Fruit fly (Drosophila melanogaster) whole organism, embryonic: ENCODE data around the gene CG15914.

Experiments used
- CG10431 ChIP-seq: fragments of 200-800 bp; sonication (Bioruptor generic); optimal IDR thresholded peaks from 3 replicates; lab custom pipeline; 2018; ENCODE audit warnings: missing biosample characterization, mild to moderate bottlenecking, missing genetic modification characterization
- CG10462 ChIP-seq: fragments of 200-800 bp; sonication (Bioruptor generic); optimal IDR thresholded peaks from 2 replicates; lab custom pipeline; 2016; ENCODE audit warnings: missing biosample characterization, missing genetic modification characterization
- CG12299 ChIP-seq: fragments of 200-800 bp; sonication (Bioruptor generic); optimal IDR thresholded peaks from 2 replicates; lab custom pipeline; 2018; ENCODE audit warnings: missing biosample characterization, mild to moderate bottlenecking, missing genetic modification characterization
- CG14710 ChIP-seq: fragments of 200-800 bp; sonication (Bioruptor generic); optimal IDR thresholded peaks from 3 replicates; lab custom pipeline; 2019; ENCODE audit warnings: missing biosample characterization, mild to moderate bottlenecking, missing genetic modification characterization, moderate library complexity
- CG15269 ChIP-seq: fragments of 200-800 bp; sonication (Bioruptor generic); optimal IDR thresholded peaks from 2 replicates; lab custom pipeline; 2018; ENCODE audit warnings: missing biosample characterization, mild to moderate bottlenecking, missing genetic modification characterization, moderate library complexity
- CG16815 ChIP-seq: fragments of 200-800 bp; sonication (Bioruptor generic); optimal IDR thresholded peaks from 3 replicates; lab custom pipeline; 2017; ENCODE audit warnings: missing biosample characterization, mild to moderate bottlenecking, missing genetic modification characterization
- CG17612 ChIP-seq: fragments of 200-800 bp; sonication (Bioruptor generic); IDR thresholded peaks from 2 replicates; pipeline ENCODE4 v1.3.6; 2022; ENCODE audit warnings: missing biosample characterization, missing genetic modification characterization
- CG17802 ChIP-seq: fragments of 200-800 bp; sonication (Bioruptor generic); optimal IDR thresholded peaks from 2 replicates; lab custom pipeline; 2018; ENCODE audit warnings: missing biosample characterization, mild to moderate bottlenecking, missing genetic modification characterization, moderate library complexity
- CG18764 ChIP-seq: fragments of 200-800 bp; sonication (Bioruptor generic); optimal IDR thresholded peaks from 3 replicates; lab custom pipeline; 2016; ENCODE audit warnings: missing biosample characterization, missing genetic modification characterization
- CG31388 ChIP-seq: fragments of 200-800 bp; sonication (Bioruptor generic); optimal IDR thresholded peaks from 2 replicates; lab custom pipeline; 2016; ENCODE audit warnings: missing biosample characterization, missing genetic modification characterization
- CG33213 ChIP-seq: fragments of 200-800 bp; sonication (Bioruptor generic); optimal IDR thresholded peaks from 3 replicates; lab custom pipeline; 2016; ENCODE audit warnings: missing biosample characterization, missing genetic modification characterization
- CG34422 ChIP-seq: fragments of 200-800 bp; sonication (Bioruptor generic); IDR thresholded peaks from 3 replicates; pipeline ENCODE4 v1.3.6; 2022; ENCODE audit warnings: missing biosample characterization, missing genetic modification characterization
- CG6254 ChIP-seq: fragments of 200-800 bp; sonication (Bioruptor generic); optimal IDR thresholded peaks from 3 replicates; lab custom pipeline; 2017; ENCODE audit warnings: mild to moderate bottlenecking, missing biosample characterization, missing genetic modification reagents, missing genetic modification characterization
- CG7987 ChIP-seq: fragments of 200-800 bp; sonication (Bioruptor generic); optimal IDR thresholded peaks from 2 replicates; lab custom pipeline; 2018; ENCODE audit warnings: missing biosample characterization, mild to moderate bottlenecking, missing genetic modification characterization, moderate library complexity
- CG9797 ChIP-seq: fragments of 200-800 bp; sonication (Bioruptor generic); optimal IDR thresholded peaks from 3 replicates; lab custom pipeline; 2018; ENCODE audit warnings: missing biosample characterization, mild to moderate bottlenecking, missing genetic modification characterization
- CrebB ChIP-seq: fragments of 200-800 bp; sonication (Bioruptor generic); optimal IDR thresholded peaks from 3 replicates; lab custom pipeline; 2018; ENCODE audit warnings: missing biosample characterization, mild to moderate bottlenecking, missing genetic modification characterization
- Ets65A ChIP-seq: fragments of 200-800 bp; sonication (Bioruptor generic); peaks from one replicate; lab custom pipeline; 2016; ENCODE audit warnings: missing biosample characterization, missing genetic modification characterization
- Fer2 ChIP-seq: fragments of 200-800 bp; sonication (Bioruptor generic); optimal IDR thresholded peaks from 2 replicates; lab custom pipeline; 2018; ENCODE audit warnings: missing biosample characterization, mild to moderate bottlenecking, missing genetic modification characterization, moderate library complexity
- GATAe ChIP-seq: fragments of 200-800 bp; sonication (Bioruptor generic); conservative IDR thresholded peaks from 2 replicates; pipeline ENCODE4 v1.3.6; 2022; ENCODE audit warnings: missing biosample characterization, missing genetic modification characterization
- HmgD ChIP-seq: fragments of 200-800 bp; sonication (Bioruptor generic); optimal IDR thresholded peaks from 3 replicates; lab custom pipeline; 2016; ENCODE audit warnings: missing biosample characterization, missing genetic modification characterization
- Hr78 ChIP-seq, 2 experiments: fragments of 200-800 bp in 1 of 2; fragments of >200 bp in 1 of 2; sonication (Bioruptor generic) in 1 of 2; optimal IDR thresholded peaks; 2 replicates each; lab custom pipeline; 2017 to 2019; ENCODE audit warnings: missing biosample characterization in 2 of 2, missing genetic modification characterization in 2 of 2, mild to moderate bottlenecking in 1 of 2, moderate library complexity in 1 of 2
- Mad ChIP-seq: fragments of 200-800 bp; sonication (Bioruptor generic); optimal IDR thresholded peaks from 2 replicates; lab custom pipeline; 2016; ENCODE audit warnings: missing biosample characterization, missing genetic modification characterization
- NfI ChIP-seq: fragments of 200-800 bp; sonication (Bioruptor generic); optimal IDR thresholded peaks from 3 replicates; lab custom pipeline; 2018; ENCODE audit warnings: missing biosample characterization, mild to moderate bottlenecking, missing genetic modification characterization, moderate library complexity
- Sox102F ChIP-seq: fragments of 200-800 bp; sonication (Bioruptor generic); optimal IDR thresholded peaks from 2 replicates; lab custom pipeline; 2018; ENCODE audit warnings: missing biosample characterization, mild to moderate bottlenecking, missing genetic modification characterization, moderate library complexity
- Sry-β ChIP-seq: fragments of 200-800 bp; sonication (Bioruptor generic); optimal IDR thresholded peaks from 2 replicates; lab custom pipeline; 2018; ENCODE audit warnings: missing biosample characterization, mild to moderate bottlenecking, missing genetic modification characterization, moderate library complexity
- Xrp1 ChIP-seq: fragments of 200-800 bp; sonication (Bioruptor generic); IDR thresholded peaks from 2 replicates; pipeline ENCODE4 v1.3.6; 2022; ENCODE audit warnings: missing biosample characterization, missing genetic modification characterization
- cg ChIP-seq: fragments of 200-800 bp; sonication (Bioruptor generic); optimal IDR thresholded peaks from 3 replicates; lab custom pipeline; 2019; ENCODE audit warnings: missing biosample characterization, mild to moderate bottlenecking, missing genetic modification characterization, moderate library complexity
- dimm ChIP-seq: fragments of 200-800 bp; sonication (Bioruptor generic); IDR thresholded peaks from 2 replicates; pipeline ENCODE4 v1.3.6; 2022; ENCODE audit warnings: missing biosample characterization, missing genetic modification characterization
- disco-r ChIP-seq: fragments of 200-800 bp; sonication (Bioruptor generic); optimal IDR thresholded peaks from 2 replicates; lab custom pipeline; 2016; ENCODE audit warnings: missing biosample characterization, missing genetic modification characterization
- dmrt99B ChIP-seq: fragments of 200-800 bp; sonication (Bioruptor generic); optimal IDR thresholded peaks from 2 replicates; lab custom pipeline; 2018; ENCODE audit warnings: missing biosample characterization, mild to moderate bottlenecking, missing genetic modification characterization, moderate library complexity
- eyg ChIP-seq: fragments of 200-800 bp; sonication (Bioruptor generic); optimal IDR thresholded peaks from 3 replicates; lab custom pipeline; 2016; ENCODE audit warnings: missing biosample characterization, missing genetic modification characterization
- fd3F ChIP-seq: fragments of 200-800 bp; sonication (Bioruptor generic); optimal IDR thresholded peaks from 2 replicates; lab custom pipeline; 2018; ENCODE audit warnings: missing biosample characterization, mild to moderate bottlenecking, missing genetic modification characterization, moderate library complexity
- gsb ChIP-seq: fragments of 200-800 bp; sonication (Bioruptor generic); IDR thresholded peaks from 2 replicates; pipeline ENCODE4 v1.3.6; 2022; ENCODE audit warnings: missing biosample characterization, missing genetic modification characterization
- ham ChIP-seq: fragments of 200-800 bp; sonication (Bioruptor generic); IDR thresholded peaks from 2 replicates; pipeline ENCODE4 v1.3.6; 2022; ENCODE audit warnings: missing biosample characterization, missing genetic modification characterization
- jing ChIP-seq: fragments of 200-800 bp; sonication (Bioruptor generic); optimal IDR thresholded peaks from 2 replicates; lab custom pipeline; 2018; ENCODE audit warnings: missing biosample characterization, mild to moderate bottlenecking, missing genetic modification characterization
- ken ChIP-seq: fragments of 200-800 bp; sonication (Bioruptor generic); IDR thresholded peaks from 3 replicates; pipeline ENCODE4 v1.3.6; 2022; ENCODE audit warnings: missing biosample characterization, missing genetic modification characterization
- lab ChIP-seq: fragments of 200-800 bp; sonication (Bioruptor generic); optimal IDR thresholded peaks from 3 replicates; lab custom pipeline; 2017; ENCODE audit warnings: missing biosample characterization, missing genetic modification characterization, mild to moderate bottlenecking, moderate library complexity, missing genetic modification reagents
- lbe ChIP-seq: fragments of 200-800 bp; sonication (Bioruptor generic); optimal IDR thresholded peaks from 2 replicates; lab custom pipeline; 2016; ENCODE audit warnings: missing biosample characterization, mild to moderate bottlenecking, missing genetic modification characterization
- lmd ChIP-seq: fragments of 200-800 bp; sonication (Bioruptor generic); IDR thresholded peaks from 2 replicates; pipeline ENCODE4 v1.3.6; 2022; ENCODE audit warnings: missing biosample characterization, missing genetic modification characterization
- maf-S ChIP-seq: fragments of 200-800 bp; sonication (Bioruptor generic); optimal IDR thresholded peaks from 2 replicates; lab custom pipeline; 2016; ENCODE audit warnings: missing biosample characterization, missing genetic modification characterization
- oc ChIP-seq: fragments of 200-800 bp; sonication (Bioruptor generic); optimal IDR thresholded peaks from 2 replicates; lab custom pipeline; 2018; ENCODE audit warnings: missing biosample characterization, mild to moderate bottlenecking, missing genetic modification characterization, moderate library complexity
- org-1 ChIP-seq: fragments of 200-800 bp; sonication (Bioruptor generic); optimal IDR thresholded peaks from 2 replicates; lab custom pipeline; 2017; ENCODE audit warnings: missing biosample characterization, missing genetic modification characterization
- pb ChIP-seq: fragments of 200-800 bp; sonication (Bioruptor generic); optimal IDR thresholded peaks from 3 replicates; lab custom pipeline; 2016; ENCODE audit warnings: missing biosample characterization, missing genetic modification characterization
- pnt ChIP-seq: fragments of 200-800 bp; sonication (Bioruptor generic); optimal IDR thresholded peaks from 3 replicates; lab custom pipeline; 2016; ENCODE audit warnings: missing biosample characterization, missing genetic modification characterization
- ranshi ChIP-seq: fragments of 200-800 bp; sonication (Bioruptor generic); IDR thresholded peaks from 2 replicates; pipeline ENCODE4 v1.3.6; 2022; ENCODE audit warnings: missing biosample characterization, missing genetic modification characterization
- sd ChIP-seq: fragments of 200-800 bp; sonication (Bioruptor generic); optimal IDR thresholded peaks from 3 replicates; lab custom pipeline; 2018; ENCODE audit warnings: missing biosample characterization, mild to moderate bottlenecking, missing genetic modification characterization, moderate library complexity
- sob ChIP-seq: fragments of 200-800 bp; sonication (Bioruptor generic); IDR thresholded peaks from 2 replicates; pipeline ENCODE4 v1.3.6; 2022; ENCODE audit warnings: missing biosample characterization, missing genetic modification characterization
- ssp ChIP-seq: fragments of 200-800 bp; sonication (Bioruptor generic); IDR thresholded peaks from 2 replicates; pipeline ENCODE4 v1.3.6; 2022; ENCODE audit warnings: missing biosample characterization, missing genetic modification characterization
- unc-4 ChIP-seq: fragments of 200-800 bp; sonication (Bioruptor generic); IDR thresholded peaks from 2 replicates; pipeline ENCODE4 v1.3.6; 2022; ENCODE audit warnings: missing biosample characterization, missing genetic modification characterization; ENCODE audit not compliant: partially characterized antibody
- usp ChIP-seq: fragments of >200 bp; optimal IDR thresholded peaks from 2 replicates; lab custom pipeline; 2017; ENCODE audit warnings: missing biosample characterization, missing genetic modification characterization

Gene CG15914

dm6 chrX:15891606-15892345, 38.6 kb downstream of the CG15914 start, which contains the start of gene shi (continued):
- TF ChIP-seq Ets65A (GFP tag; lab: Kevin White, UChicago) (no peak), CG31388 (GFP tag; lab: Kevin White, UChicago) (no peak), ssp (GFP tag; lab: Robert Waterston, UW) (peak; percentile 51), CG17802 (tag; lab: Kevin White, UChicago) (no peak), Hr78 (GFP tag; optimal IDR thresholded peaks at IDR 0.05; lab: Kevin White, UChicago) (peak in 1 of 2 experiments; percentile 100), CG14710 (tag; lab: Kevin White, UChicago) (peak; percentile 60), CG10462 (GFP tag; lab: Kevin White, UChicago) (no peak), CG10431 (GFP tag; lab: Kevin White, UChicago) (peak; percentile 28), lbe (GFP tag; lab: Kevin White, UChicago) (no peak), CG17612 (GFP tag; lab: Robert Waterston, UW) (no peak), CG6254 (no peak), eyg (GFP tag; lab: Kevin White, UChicago) (no peak), CG9797 (GFP tag; lab: Kevin White, UChicago) (peak; percentile 85), jing (GFP tag; lab: Kevin White, UChicago) (no peak), CG33213 (GFP tag; lab: Kevin White, UChicago) (peak; percentile 36), GATAe (GFP tag; lab: Robert Waterston, UW) (no peak), oc (tag; lab: Kevin White, UChicago) (no peak), CrebB (peak; percentile 32), usp (GFP tag; lab: Kevin White, UChicago) (no peak), Sry-β (no peak), fd3F (GFP tag; lab: Kevin White, UChicago) (no peak), pb (no peak), sd (tag; lab: Kevin White, UChicago) (no peak), CG16815 (GFP tag; lab: Kevin White, UChicago) (no peak), Mad (GFP tag; lab: Kevin White, UChicago) (no peak), CG18764 (GFP tag; lab: Kevin White, UChicago) (no peak), sob (GFP tag; lab: Robert Waterston, UW) (peak; percentile 35; the same call in 1 of the 2 replicates), pnt (GFP tag; lab: Kevin White, UChicago) (no peak), NfI (GFP tag; lab: Kevin White, UChicago) (no peak), org-1 (no peak), Fer2 (tag; lab: Kevin White, UChicago) (no peak), CG34422 (GFP tag; lab: Robert Waterston, UW) (no peak; the same call in 2 of the 3 replicates), CG12299 (tag; lab: Kevin White, UChicago) (no peak), HmgD (GFP tag; lab: Kevin White, UChicago) (peak; percentile 43), ham (GFP tag; lab: Robert Waterston, UW) (no peak), disco-r (GFP tag; lab: Kevin White, UChicago) (no peak), lab (GFP tag; lab: Kevin White, UChicago) (peak; percentile 15), unc-4 (GFP tag; lab: Robert Waterston, UW) (peak; percentile 96), dmrt99B (tag; lab: Kevin White, UChicago) (no peak), gsb (GFP tag; lab: Robert Waterston, UW) (no peak), CG15269 (tag; lab: Kevin White, UChicago) (no peak), maf-S (GFP tag; lab: Kevin White, UChicago) (no peak), Sox102F (no peak), ranshi (GFP tag; lab: Robert Waterston, UW) (no peak), dimm (GFP tag; lab: Robert Waterston, UW) (no peak), ken (GFP tag; lab: Robert Waterston, UW) (no peak), lmd (GFP tag; lab: Robert Waterston, UW) (no peak), cg (no peak), CG7987 (GFP tag; lab: Kevin White, UChicago) (no peak), Xrp1 (GFP tag; lab: Robert Waterston, UW) (no peak)
